Worm (Caenorhabditis elegans): Measurements from ENCODE around the gene C12D8.9.

Gene C12D8.9

ce11 chrV:10237959-10238444, 5.0 kb downstream of the C12D8.9 start:
- TF ChIP-seq ama-1 (optimal IDR thresholded peaks at IDR 0.05), result no peak
- no peak for TF ChIP-seq ama-1 (GFP tag; optimal IDR thresholded peaks at IDR 0.05)
- TF ChIP-seq chd-7 (tag; optimal IDR thresholded peaks at IDR 0.05), result peak; percentile 78
- no peak for TF ChIP-seq pha-4 (tag; optimal IDR thresholded peaks at IDR 0.05)
- TF ChIP-seq lin-26 (GFP tag; IDR thresholded peaks at IDR 0.05), result peak; percentile 64
- TF ChIP-seq ztf-18 (tag; optimal IDR thresholded peaks at IDR 0.05), result peak; percentile 7
- TF ChIP-seq F52B5.7 (tag; optimal IDR thresholded peaks at IDR 0.05), result peak; percentile 91
- TF ChIP-seq hrde-1 (tag; optimal IDR thresholded peaks at IDR 0.05; ENCODE audit: borderline replicate concordance), result peak; percentile 77
- TF ChIP-seq ceh-79 (tag; optimal IDR thresholded peaks at IDR 0.05), result peak; percentile 83
- TF ChIP-seq bed-1 (GFP tag; IDR thresholded peaks at IDR 0.05), result 0 out of 2 replicates have a peak, but pooled peaks have one; percentile 51
- peak; percentile 93 for TF ChIP-seq dpff-1 (tag; optimal IDR thresholded peaks at IDR 0.05)
- no peak for TF ChIP-seq mxl-1 (tag; optimal IDR thresholded peaks at IDR 0.05)
- TF ChIP-seq madf-10 (tag; optimal IDR thresholded peaks at IDR 0.05), result no peak
- peak; percentile 30; the same call in 1 of the 2 replicates for TF ChIP-seq dox-1 (GFP tag; IDR thresholded peaks at IDR 0.05)
- no peak for TF ChIP-seq egl-18 (GFP tag; IDR thresholded peaks at IDR 0.05)
- TF ChIP-seq ekl-4 (GFP tag; IDR thresholded peaks at IDR 0.05), result peak; percentile 89
- peak; percentile 75 for TF ChIP-seq madf-6 (GFP tag; IDR thresholded peaks at IDR 0.05)
- TF ChIP-seq tlf-1 (GFP tag; optimal IDR thresholded peaks at IDR 0.05), result peak; percentile 1
- TF ChIP-seq F10E7.11 (tag; optimal IDR thresholded peaks at IDR 0.05), result peak; percentile 93
- TF ChIP-seq C17E4.6 (GFP tag; IDR thresholded peaks at IDR 0.05), result peak; percentile 49; the same call in 1 of the 2 replicates
- peak; percentile 95 for TF ChIP-seq athp-1 (tag; optimal IDR thresholded peaks at IDR 0.05)
- TF ChIP-seq attf-6 (GFP tag; IDR thresholded peaks at IDR 0.05), result peak; percentile 73; the same call in 1 of the 2 replicates
- peak; percentile 60 for TF ChIP-seq T26A5.8 (tag; optimal IDR thresholded peaks at IDR 0.05)
- peak; percentile 9 for TF ChIP-seq B0261.1 (tag; optimal IDR thresholded peaks at IDR 0.05)
- TF ChIP-seq egl-44 (GFP tag; IDR thresholded peaks at IDR 0.05), result no peak
- peak; percentile 29; the same call in 1 of the 2 replicates for TF ChIP-seq hmg-1.2 (GFP tag; IDR thresholded peaks at IDR 0.05)
- peak; percentile 28 for TF ChIP-seq xnd-1 (tag; optimal IDR thresholded peaks at IDR 0.05)
- no peak for TF ChIP-seq aptf-3 (GFP tag; IDR thresholded peaks at IDR 0.05)
- TF ChIP-seq ztf-25 (GFP tag; IDR thresholded peaks at IDR 0.05), result peak; percentile 85
- TF ChIP-seq rcor-1 (GFP tag; IDR thresholded peaks at IDR 0.05), result peak; percentile 27; the same call in 1 of the 2 replicates
- TF ChIP-seq nfyb-1 (GFP tag; IDR thresholded peaks at IDR 0.05), result 0 out of 2 replicates have a peak, but pooled peaks have one; percentile 64
- TF ChIP-seq zim-3 (tag; optimal IDR thresholded peaks at IDR 0.05), result peak; percentile 4
- peak; percentile 10 for TF ChIP-seq B0035.1 (tag; optimal IDR thresholded peaks at IDR 0.05)
- peak; percentile 45 for TF ChIP-seq tbp1 (GFP tag; optimal IDR thresholded peaks at IDR 0.05)
- TF ChIP-seq snpc-3.4 (tag; optimal IDR thresholded peaks at IDR 0.05), result no peak
- TF ChIP-seq mel-28 (tag; optimal IDR thresholded peaks at IDR 0.05; ENCODE audit: borderline replicate concordance), result peak; percentile 74
- 0 out of 2 replicates have a peak, but pooled peaks have one; percentile 63 for TF ChIP-seq hsf-1 (GFP tag; IDR thresholded peaks at IDR 0.05)
- TF ChIP-seq K11D2.4 (GFP tag; IDR thresholded peaks at IDR 0.05), result no peak
- TF ChIP-seq lin-54 (GFP tag; optimal IDR thresholded peaks at IDR 0.05), result peak; percentile 33
- TF ChIP-seq madf-3 (GFP tag; IDR thresholded peaks at IDR 0.05), result peak; percentile 88
- peak; percentile 95 for TF ChIP-seq Y79H2A.3 (GFP tag; conservative IDR thresholded peaks at IDR 0.05)
- TF ChIP-seq cebp-1 (GFP tag; IDR thresholded peaks at IDR 0.05), result 0 out of 2 replicates have a peak, but pooled peaks have one; percentile 12
- peak; percentile 57 for TF ChIP-seq cebp-1 (tag; optimal IDR thresholded peaks at IDR 0.05)
- TF ChIP-seq Y67H2A.10 (GFP tag; conservative IDR thresholded peaks at IDR 0.05), result no peak
- TF ChIP-seq fkh-3 (tag; optimal IDR thresholded peaks at IDR 0.05), result peak; percentile 54
- TF ChIP-seq ztf-26 (tag; optimal IDR thresholded peaks at IDR 0.05), result no peak
- TF ChIP-seq rec-8 (tag; optimal IDR thresholded peaks at IDR 0.05), result peak in 1 of 2 experiments; percentile 0
- peak; percentile 75; the same call in 1 of the 2 replicates for TF ChIP-seq Y53G8AR.9 (GFP tag; conservative IDR thresholded peaks at IDR 0.05)

Measured in whole organism, young adult.